Fruit fly (Drosophila melanogaster) whole organism, adult: ENCODE results near the gene CG15047.

Experiments used
- CG11617 ChIP-seq: fragments of 200-800 bp; sonication (Bioruptor generic); optimal IDR thresholded peaks from 2 replicates; lab custom pipeline; 2017; ENCODE audit warnings: mild to moderate bottlenecking, missing biosample characterization, missing genetic modification reagents, missing genetic modification characterization
- CG12768 ChIP-seq: fragments of 200-800 bp; sonication (Bioruptor generic); optimal IDR thresholded peaks from 2 replicates; lab custom pipeline; 2017; ENCODE audit warnings: missing biosample characterization, missing genetic modification characterization, mild to moderate bottlenecking, moderate library complexity, missing genetic modification reagents
- CG14711 ChIP-seq: fragments of 200-800 bp; sonication (Bioruptor generic); optimal IDR thresholded peaks from 2 replicates; lab custom pipeline; 2018; ENCODE audit warnings: missing biosample characterization, mild to moderate bottlenecking, missing genetic modification characterization, moderate library complexity
- CG1620 ChIP-seq: fragments of 200-800 bp; sonication (Bioruptor generic); optimal IDR thresholded peaks from 2 replicates; lab custom pipeline; 2016; ENCODE audit warnings: missing biosample characterization, missing genetic modification characterization
- CG33017 ChIP-seq: fragments of 200-800 bp; sonication (Bioruptor generic); optimal IDR thresholded peaks from 2 replicates; lab custom pipeline; 2018; ENCODE audit warnings: missing biosample characterization, mild to moderate bottlenecking, missing genetic modification characterization, moderate library complexity
- CG5204 ChIP-seq: fragments of 200-800 bp; sonication (Bioruptor generic); optimal IDR thresholded peaks from 2 replicates; lab custom pipeline; 2016; ENCODE audit warnings: missing biosample characterization, missing genetic modification characterization
- CG7045 ChIP-seq: fragments of 200-800 bp; sonication (Bioruptor generic); optimal IDR thresholded peaks from 2 replicates; lab custom pipeline; 2017; ENCODE audit warnings: missing biosample characterization, mild to moderate bottlenecking, missing genetic modification characterization
- CG7101 ChIP-seq: fragments of 200-800 bp; sonication (Bioruptor generic); optimal IDR thresholded peaks from 2 replicates; lab custom pipeline; 2018; ENCODE audit warnings: missing biosample characterization, mild to moderate bottlenecking, missing genetic modification characterization, moderate library complexity
- Clk ChIP-seq: fragments of 200-800 bp; sonication (Bioruptor generic); optimal IDR thresholded peaks from 2 replicates; lab custom pipeline; 2017; ENCODE audit warnings: missing biosample characterization, missing genetic modification characterization
- Crg-1 ChIP-seq: fragments of 200-800 bp; sonication (Bioruptor generic); optimal IDR thresholded peaks from 2 replicates; lab custom pipeline; 2016; ENCODE audit warnings: missing biosample characterization, missing genetic modification characterization
- Hr96 ChIP-seq: fragments of 200-800 bp; sonication (Bioruptor generic); optimal IDR thresholded peaks from 2 replicates; lab custom pipeline; 2016; ENCODE audit warnings: missing biosample characterization, missing genetic modification characterization
- Mnt ChIP-seq: fragments of 200-800 bp; sonication (Bioruptor generic); optimal IDR thresholded peaks from 2 replicates; lab custom pipeline; 2016; ENCODE audit warnings: missing biosample characterization, mild to moderate bottlenecking, missing genetic modification characterization
- bab1 ChIP-seq: fragments of 200-800 bp; sonication (Bioruptor generic); optimal IDR thresholded peaks from 3 replicates; lab custom pipeline; 2019; ENCODE audit warnings: missing biosample characterization, mild to moderate bottlenecking, missing genetic modification characterization, moderate library complexity
- cic ChIP-seq: fragments of 200-800 bp; sonication (Bioruptor generic); optimal IDR thresholded peaks from 2 replicates; lab custom pipeline; 2017; ENCODE audit warnings: missing biosample characterization, mild to moderate bottlenecking, missing genetic modification characterization, moderate library complexity
- cnc ChIP-seq, 2 experiments: fragments of >200 bp; optimal IDR thresholded peaks; 2 replicates each; lab custom pipeline; 2017
- kay ChIP-seq: fragments of 200-800 bp; sonication (Bioruptor generic); peaks from one replicate; lab custom pipeline; 2016; ENCODE audit warnings: missing biosample characterization, missing genetic modification characterization, borderline replicate concordance
- ovo ChIP-seq: fragments of 200-800 bp; sonication (Bioruptor generic); optimal IDR thresholded peaks from 2 replicates; lab custom pipeline; 2016; ENCODE audit warnings: missing biosample characterization, missing genetic modification characterization
- pad ChIP-seq: fragments of 200-800 bp; sonication (Bioruptor generic); optimal IDR thresholded peaks from 3 replicates; lab custom pipeline; 2017; ENCODE audit warnings: missing biosample characterization, missing genetic modification characterization, mild to moderate bottlenecking, moderate library complexity, missing genetic modification reagents
- tj ChIP-seq: fragments of 200-800 bp; sonication (Bioruptor generic); optimal IDR thresholded peaks from 3 replicates; lab custom pipeline; 2017; ENCODE audit warnings: missing biosample characterization, mild to moderate bottlenecking, missing genetic modification characterization, moderate library complexity
- toe ChIP-seq: fragments of 200-800 bp; sonication (Bioruptor generic); optimal IDR thresholded peaks from 2 replicates; lab custom pipeline; 2016; ENCODE audit warnings: missing biosample characterization, missing genetic modification characterization

CG15047 gene

dm6 chrX:18545157-18545556, 16.7 kb downstream of the CG15047 start:
- TF ChIP-seq CG14711 (tag; lab: Kevin White, UChicago) (no peak), CG12768 (GFP tag; lab: Kevin White, UChicago) (no peak), Hr96 (GFP tag; lab: Kevin White, UChicago) (no peak), CG1620 (GFP tag; lab: Kevin White, UChicago) (no peak), cnc (optimal IDR thresholded peaks at IDR 0.05; lab: Kevin White, UChicago) (no peak), Mnt (GFP tag; lab: Kevin White, UChicago) (no peak), CG33017 (tag; lab: Kevin White, UChicago) (no peak), CG7101 (tag; lab: Kevin White, UChicago) (no peak), Crg-1 (GFP tag; lab: Kevin White, UChicago) (no peak), Clk (GFP tag; lab: Kevin White, UChicago) (no peak), cic (GFP tag; lab: Kevin White, UChicago) (no peak), bab1 (GFP tag; lab: Kevin White, UChicago) (no peak), CG11617 (GFP tag; lab: Kevin White, UChicago) (no peak), CG7045 (GFP tag; lab: Kevin White, UChicago) (no peak), tj (no peak), ovo (GFP tag; lab: Kevin White, UChicago) (no peak), toe (GFP tag; lab: Kevin White, UChicago) (no peak)

- TF ChIP-seq CG1620 (GFP tag; lab: Kevin White, UChicago) (peak; percentile 12), cic (GFP tag; lab: Kevin White, UChicago) (no peak), bab1 (GFP tag; lab: Kevin White, UChicago) (peak; percentile 37), CG14711 (tag; lab: Kevin White, UChicago) (peak; percentile 81), kay (GFP tag; lab: Kevin White, UChicago) (peak; percentile 83), Hr96 (GFP tag; lab: Kevin White, UChicago) (peak; percentile 80), CG11617 (GFP tag; lab: Kevin White, UChicago) (peak; percentile 52), tj (peak; percentile 37), CG5204 (GFP tag; lab: Kevin White, UChicago) (peak; percentile 60), CG7045 (GFP tag; lab: Kevin White, UChicago) (peak; percentile 73), CG7101 (tag; lab: Kevin White, UChicago) (peak; percentile 91), toe (GFP tag; lab: Kevin White, UChicago) (peak; percentile 50), pad (GFP tag; lab: Kevin White, UChicago) (peak; percentile 53), Crg-1 (GFP tag; lab: Kevin White, UChicago) (no peak), Clk (GFP tag; lab: Kevin White, UChicago) (peak; percentile 18), CG12768 (GFP tag; lab: Kevin White, UChicago) (peak; percentile 69), cnc (optimal IDR thresholded peaks at IDR 0.05; lab: Kevin White, UChicago) (no peak), ovo (GFP tag; lab: Kevin White, UChicago) (no peak), Mnt (GFP tag; lab: Kevin White, UChicago) (peak; percentile 14), CG33017 (tag; lab: Kevin White, UChicago) (peak; percentile 84)
These were observed 18.3 kb downstream of the CG15047 start for dm6 chrX:18546785-18547184.

dm6 chrX:18547707-18548106, 19.2 kb downstream of the CG15047 start:
- TF ChIP-seq CG11617 (GFP tag; lab: Kevin White, UChicago): no peak
- no peak for TF ChIP-seq CG7045 (GFP tag; lab: Kevin White, UChicago)
- TF ChIP-seq bab1 (GFP tag; lab: Kevin White, UChicago): no peak
- TF ChIP-seq cic (GFP tag; lab: Kevin White, UChicago): no peak
- TF ChIP-seq kay (GFP tag; lab: Kevin White, UChicago): no peak
- no peak for TF ChIP-seq CG12768 (GFP tag; lab: Kevin White, UChicago)
- TF ChIP-seq ovo (GFP tag; lab: Kevin White, UChicago): no peak
- TF ChIP-seq CG7101 (tag; lab: Kevin White, UChicago): no peak
- TF ChIP-seq Clk (GFP tag; lab: Kevin White, UChicago): no peak

- TF ChIP-seq Mnt (GFP tag; lab: Kevin White, UChicago) (no peak), Clk (GFP tag; lab: Kevin White, UChicago) (no peak), CG7101 (tag; lab: Kevin White, UChicago) (no peak), tj (no peak), CG14711 (tag; lab: Kevin White, UChicago) (no peak), Hr96 (GFP tag; lab: Kevin White, UChicago) (no peak), cnc (optimal IDR thresholded peaks at IDR 0.05; lab: Kevin White, UChicago) (no peak), Crg-1 (GFP tag; lab: Kevin White, UChicago) (no peak), ovo (GFP tag; lab: Kevin White, UChicago) (no peak), CG11617 (GFP tag; lab: Kevin White, UChicago) (no peak)
These were observed 22.2 kb downstream of the CG15047 start for dm6 chrX:18550726-18551125.

- TF ChIP-seq CG5204 (GFP tag; lab: Kevin White, UChicago) (no peak), CG33017 (tag; lab: Kevin White, UChicago) (no peak), Mnt (GFP tag; lab: Kevin White, UChicago) (no peak), cnc (optimal IDR thresholded peaks at IDR 0.05; lab: Kevin White, UChicago) (no peak), CG7045 (GFP tag; lab: Kevin White, UChicago) (no peak), CG12768 (GFP tag; lab: Kevin White, UChicago) (no peak), cic (GFP tag; lab: Kevin White, UChicago) (no peak), CG14711 (tag; lab: Kevin White, UChicago) (no peak), bab1 (GFP tag; lab: Kevin White, UChicago) (no peak), kay (GFP tag; lab: Kevin White, UChicago) (no peak), toe (GFP tag; lab: Kevin White, UChicago) (no peak), Crg-1 (GFP tag; lab: Kevin White, UChicago) (no peak), CG1620 (GFP tag; lab: Kevin White, UChicago) (no peak)
These were observed 24.0 kb downstream of the CG15047 start for dm6 chrX:18552451-18552850.
